Worm (Caenorhabditis elegans): ENCODE results near the gene F13B12.7.

The F13B12.7 gene

ce11 chrIV:10466398-10466797 lies 22.8 kb downstream of the F13B12.7 start:
- TF ChIP-seq C04F5.9 (tag; optimal IDR thresholded peaks at IDR 0.05): no peak
- TF ChIP-seq lin-15B (tag; optimal IDR thresholded peaks at IDR 0.05): no peak
- TF ChIP-seq lsy-2 (tag; optimal IDR thresholded peaks at IDR 0.05): peak in 1 of 2 experiments; percentile 19
- no peak for TF ChIP-seq ces-1 (GFP tag; optimal IDR thresholded peaks at IDR 0.05)
- TF ChIP-seq alr-1 (tag; optimal IDR thresholded peaks at IDR 0.05; ENCODE audit: borderline replicate concordance): no peak
- TF ChIP-seq blmp-1 (tag; optimal IDR thresholded peaks at IDR 0.05): no peak
- TF ChIP-seq elt-2 (tag; optimal IDR thresholded peaks at IDR 0.05): peak; percentile 6
- no peak for TF ChIP-seq swsn-7 (tag; optimal IDR thresholded peaks at IDR 0.05)
- TF ChIP-seq dsc-1 (tag; optimal IDR thresholded peaks at IDR 0.05): no peak
- no peak for TF ChIP-seq mep-1 (tag; optimal IDR thresholded peaks at IDR 0.05)
- no peak for TF ChIP-seq Y116A8C.19 (tag; optimal IDR thresholded peaks at IDR 0.05; ENCODE audit: borderline replicate concordance)
- TF ChIP-seq ama-1 (optimal IDR thresholded peaks at IDR 0.05): no peak

ce11 chrIV:10467347-10467746 lies 23.7 kb downstream of the F13B12.7 start:
- TF ChIP-seq ceh-90 (tag; optimal IDR thresholded peaks at IDR 0.05): no peak
- no peak for TF ChIP-seq ceh-8 (GFP tag; optimal IDR thresholded peaks at IDR 0.05)

- TF ChIP-seq snu-23 (GFP tag; optimal IDR thresholded peaks at IDR 0.05) (no peak), nhr-47 (tag; optimal IDR thresholded peaks at IDR 0.05) (no peak)
These were observed 25.1 kb downstream of the F13B12.7 start for ce11 chrIV:10468662-10469061.

- TF ChIP-seq elt-2 (tag; optimal IDR thresholded peaks at IDR 0.05) (peak; percentile 74), jun-1 (tag; optimal IDR thresholded peaks at IDR 0.05) (no peak)
These were observed 25.9 kb downstream of the F13B12.7 start, which contains the start of gene ugt-44 for ce11 chrIV:10469494-10469893. Gene ugt-44, plus strand, starts transcription at chrIV:10469741.

- TF ChIP-seq pax-3 (tag; optimal IDR thresholded peaks at IDR 0.05): no peak
- no peak for TF ChIP-seq pqm-1 (tag; optimal IDR thresholded peaks at IDR 0.05)
- no peak for TF ChIP-seq hpl-2 (GFP tag; optimal IDR thresholded peaks at IDR 0.05)
- no peak for TF ChIP-seq alr-1 (tag; optimal IDR thresholded peaks at IDR 0.05; ENCODE audit: borderline replicate concordance)
- no peak for TF ChIP-seq fkh-10 (GFP tag; optimal IDR thresholded peaks at IDR 0.05)
- no peak for TF ChIP-seq xbp-1 (tag; optimal IDR thresholded peaks at IDR 0.05)
- no peak for TF ChIP-seq unc-130 (tag; optimal IDR thresholded peaks at IDR 0.05)
These were observed 28.9 kb downstream of the F13B12.7 start, which contains the start of gene bgnt-1.1 for ce11 chrIV:10472478-10472877. Gene bgnt-1.1, plus strand, starts transcription at chrIV:10472778.

ce11 chrIV:10475234-10475633 lies 31.6 kb downstream of the F13B12.7 start:
- TF ChIP-seq nhr-90 (tag; optimal IDR thresholded peaks at IDR 0.05; ENCODE audit: poor library complexity): no peak
- no peak for TF ChIP-seq sptf-1 (tag; optimal IDR thresholded peaks at IDR 0.05)
- TF ChIP-seq tlp-1 (tag; optimal IDR thresholded peaks at IDR 0.05): no peak
- no peak for TF ChIP-seq lin-39 (tag; optimal IDR thresholded peaks at IDR 0.05)
- no peak for TF ChIP-seq pqm-1 (tag; optimal IDR thresholded peaks at IDR 0.05)
- no peak for TF ChIP-seq unc-62 (GFP tag; optimal IDR thresholded peaks at IDR 0.05)
- TF ChIP-seq ceh-63 (GFP tag; optimal IDR thresholded peaks at IDR 0.05): no peak
- no peak for TF ChIP-seq jun-1 (tag; optimal IDR thresholded peaks at IDR 0.05)
- no peak for TF ChIP-seq nhr-76 (tag; optimal IDR thresholded peaks at IDR 0.05)
- TF ChIP-seq nhr-28 (tag; optimal IDR thresholded peaks at IDR 0.05): no peak
- no peak for TF ChIP-seq hlh-17 (GFP tag; optimal IDR thresholded peaks at IDR 0.05; ENCODE audit: borderline replicate concordance)
- TF ChIP-seq unc-98 (GFP tag; IDR thresholded peaks at IDR 0.05): no peak
- no peak for TF ChIP-seq C04F5.9 (tag; optimal IDR thresholded peaks at IDR 0.05)
- no peak for TF ChIP-seq grh-1 (GFP tag; IDR thresholded peaks at IDR 0.05)
- no peak for TF ChIP-seq F16B12.6 (tag; optimal IDR thresholded peaks at IDR 0.05)
- no peak for TF ChIP-seq lsy-2 (tag; optimal IDR thresholded peaks at IDR 0.05)
- TF ChIP-seq hpl-2 (GFP tag; optimal IDR thresholded peaks at IDR 0.05): no peak
- no peak for TF ChIP-seq ceh-90 (tag; optimal IDR thresholded peaks at IDR 0.05)
- TF ChIP-seq unc-30 (tag; optimal IDR thresholded peaks at IDR 0.05): no peak
- no peak for TF ChIP-seq ces-1 (GFP tag; optimal IDR thresholded peaks at IDR 0.05)

All from whole organism, L1 larva.